Fruit fly (Drosophila melanogaster): ENCODE results near the gene CG46311.

DNA sequence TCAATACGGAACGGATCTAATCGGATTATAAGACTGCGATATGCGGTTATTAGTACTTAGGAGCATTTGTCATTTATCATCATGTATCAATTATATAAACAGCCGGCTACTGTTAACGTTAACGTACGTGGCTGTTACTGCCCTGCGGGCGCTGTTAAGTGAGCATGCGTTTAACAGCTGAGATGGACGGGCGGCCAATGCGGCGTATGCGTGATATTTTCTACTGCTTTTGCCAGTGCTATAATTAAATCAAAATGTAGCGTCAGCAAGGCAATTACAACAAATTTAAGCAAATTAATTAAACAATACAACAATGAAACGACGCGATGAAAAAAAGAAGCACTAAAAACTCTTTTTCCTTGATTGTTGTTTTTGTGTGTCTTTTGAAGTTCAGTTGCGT lies 74.0 kb downstream of the CG46311 start:
- TF ChIP-seq kay (GFP tag; ENCODE audit: borderline replicate concordance), result no peak
- no peak for TF ChIP-seq CG12768 (GFP tag; optimal IDR thresholded peaks at IDR 0.05)
- TF ChIP-seq CG11617 (GFP tag; optimal IDR thresholded peaks at IDR 0.05), result no peak
- no peak for TF ChIP-seq CG1620 (GFP tag; optimal IDR thresholded peaks at IDR 0.05)
- TF ChIP-seq Mnt (GFP tag; optimal IDR thresholded peaks at IDR 0.05), result no peak
- TF ChIP-seq toe (GFP tag; optimal IDR thresholded peaks at IDR 0.05), result no peak
- no peak for TF ChIP-seq CG7045 (GFP tag; optimal IDR thresholded peaks at IDR 0.05)
- no peak for TF ChIP-seq cnc (optimal IDR thresholded peaks at IDR 0.05)
- no peak for TF ChIP-seq Crg-1 (GFP tag; optimal IDR thresholded peaks at IDR 0.05)
- no peak for TF ChIP-seq Clk (GFP tag; optimal IDR thresholded peaks at IDR 0.05)
- TF ChIP-seq CG7101 (tag; optimal IDR thresholded peaks at IDR 0.05), result no peak
- no peak for TF ChIP-seq ovo (GFP tag; optimal IDR thresholded peaks at IDR 0.05)
- no peak for TF ChIP-seq pad (GFP tag; optimal IDR thresholded peaks at IDR 0.05)
